Worm (Caenorhabditis elegans) whole organism, L1 larva: ENCODE data around the gene F31A3.3.
A peak's percentile ranks its signal among the peaks of the same experiment; 100 is the strongest.

Experiments
- aly-2 ChIP-seq: fragments of 150-350 bp; optimal IDR thresholded peaks from 2 replicates; lab custom pipeline; 2014; ENCODE audit warnings: missing biosample characterization, missing genetic modification characterization
- ama-1 ChIP-seq: fragments of 150-350 bp; optimal IDR thresholded peaks from 2 replicates; lab custom pipeline; 2014
- ceh-63 ChIP-seq: fragments of 200-800 bp; sonication (Bioruptor generic); optimal IDR thresholded peaks from 2 replicates; lab custom pipeline; 2018; ENCODE audit warnings: mild to moderate bottlenecking, missing genetic modification characterization, missing compliant biosample characterization
- ceh-8 ChIP-seq: fragments of 200-800 bp; sonication (Bioruptor generic); optimal IDR thresholded peaks from 2 replicates; lab custom pipeline; 2018; ENCODE audit warnings: mild to moderate bottlenecking, missing genetic modification characterization, moderate library complexity, missing compliant biosample characterization
- ces-1 ChIP-seq: fragments of 150-350 bp; optimal IDR thresholded peaks from 2 replicates; lab custom pipeline; 2014; ENCODE audit warnings: missing biosample characterization, missing genetic modification reagents, missing genetic modification characterization
- efl-1 ChIP-seq, 4 experiments: fragments of 150-350 bp; optimal IDR thresholded peaks in 3 of 4; peaks in 1 of 4; 1 replicate in 1 of 4; 2 replicates in 3 of 4; lab custom pipeline; 2014; ENCODE audit warnings: missing biosample characterization in 2 of 4, missing genetic modification characterization in 2 of 4, missing genetic modification reagents in 2 of 4
- ets-5 ChIP-seq: fragments of 200-800 bp; sonication (Bioruptor generic); IDR thresholded peaks from 2 replicates; pipeline ENCODE4 v1.3.6; 2022; ENCODE audit warnings: missing genetic modification characterization, missing compliant biosample characterization
- fkh-10 ChIP-seq: sonication (generic microtip); optimal IDR thresholded peaks from 2 replicates; lab custom pipeline; 2017; ENCODE audit warnings: missing biosample characterization, missing genetic modification reagents, missing genetic modification characterization
- fos-1 ChIP-seq: fragments of 150-350 bp; optimal IDR thresholded peaks from 2 replicates; lab custom pipeline; 2014; ENCODE audit warnings: missing biosample characterization, missing genetic modification characterization
- irx-1 ChIP-seq: sonication (generic microtip); optimal IDR thresholded peaks from 2 replicates; lab custom pipeline; 2016; ENCODE audit warnings: missing genetic modification characterization, missing compliant biosample characterization
- jun-1 ChIP-seq: fragments of 150-350 bp; optimal IDR thresholded peaks from 2 replicates; lab custom pipeline; 2014; ENCODE audit warnings: missing biosample characterization, missing genetic modification reagents, missing genetic modification characterization
- lin-13 ChIP-seq: fragments of 150-350 bp; optimal IDR thresholded peaks from 2 replicates; lab custom pipeline; 2014; ENCODE audit warnings: missing biosample characterization, missing genetic modification reagents, missing genetic modification characterization
- mab-9 ChIP-seq: fragments of 200-800 bp; sonication (Bioruptor generic); IDR thresholded peaks from 2 replicates; pipeline ENCODE4 v1.3.6; 2022; ENCODE audit warnings: missing genetic modification reagents, missing genetic modification characterization, missing compliant biosample characterization
- nhr-11 ChIP-seq: fragments of 150-350 bp; optimal IDR thresholded peaks from 2 replicates; lab custom pipeline; 2014; ENCODE audit warnings: missing biosample characterization, missing genetic modification characterization
- nhr-12 ChIP-seq: sonication (generic microtip); optimal IDR thresholded peaks from 2 replicates; lab custom pipeline; 2017; ENCODE audit warnings: missing biosample characterization, missing genetic modification characterization
- nhr-28 ChIP-seq: fragments of 150-350 bp; optimal IDR thresholded peaks from 2 replicates; lab custom pipeline; 2014; ENCODE audit warnings: missing biosample characterization, missing genetic modification characterization
- nhr-71 ChIP-seq: sonication (generic microtip); optimal IDR thresholded peaks from 2 replicates; lab custom pipeline; 2016; ENCODE audit warnings: mild to moderate bottlenecking, missing genetic modification characterization, moderate library complexity, missing compliant biosample characterization
- nhr-76 ChIP-seq: sonication (generic microtip); optimal IDR thresholded peaks from 2 replicates; lab custom pipeline; 2017; ENCODE audit warnings: missing biosample characterization, missing genetic modification characterization
- nhr-84 ChIP-seq: sonication (generic microtip); optimal IDR thresholded peaks from 2 replicates; lab custom pipeline; 2017; ENCODE audit warnings: missing biosample characterization, missing genetic modification characterization
- rnt-1 ChIP-seq: sonication (generic microtip); optimal IDR thresholded peaks from 2 replicates; lab custom pipeline; 2016; ENCODE audit warnings: mild to moderate bottlenecking, missing genetic modification characterization, moderate library complexity, missing compliant biosample characterization
- snpc-4 ChIP-seq: fragments of 150-350 bp; optimal IDR thresholded peaks from 2 replicates; lab custom pipeline; 2014; ENCODE audit warnings: missing biosample characterization, missing genetic modification characterization
- sptf-1 ChIP-seq: fragments of 150-350 bp; optimal IDR thresholded peaks from 2 replicates; lab custom pipeline; 2014; ENCODE audit warnings: missing biosample characterization, missing genetic modification characterization
- sup-37 ChIP-seq: fragments of 200-800 bp; sonication (Bioruptor generic); optimal IDR thresholded peaks from 2 replicates; lab custom pipeline; 2018; ENCODE audit warnings: mild to moderate bottlenecking, missing genetic modification characterization, missing compliant biosample characterization
- tbx-2 ChIP-seq: sonication (generic microtip); optimal IDR thresholded peaks from 2 replicates; lab custom pipeline; 2016; ENCODE audit warnings: missing genetic modification characterization, missing compliant biosample characterization
- tlp-1 ChIP-seq: fragments of 150-350 bp; optimal IDR thresholded peaks from 2 replicates; lab custom pipeline; 2014; ENCODE audit warnings: missing biosample characterization, missing genetic modification characterization
- unc-30 ChIP-seq: sonication (generic microtip); optimal IDR thresholded peaks from 2 replicates; lab custom pipeline; 2017; ENCODE audit warnings: missing biosample characterization, missing genetic modification characterization
- unc-62 ChIP-seq: fragments of 150-350 bp; optimal IDR thresholded peaks from 2 replicates; lab custom pipeline; 2014; ENCODE audit warnings: missing biosample characterization, missing genetic modification reagents, missing genetic modification characterization
- xbp-1 ChIP-seq: sonication (generic microtip); optimal IDR thresholded peaks from 2 replicates; lab custom pipeline; 2016; ENCODE audit warnings: missing genetic modification characterization, missing compliant biosample characterization
- ztf-4 ChIP-seq: fragments of 150-350 bp; optimal IDR thresholded peaks from 2 replicates; lab custom pipeline; 2014; ENCODE audit warnings: missing biosample characterization, missing genetic modification characterization

Gene F31A3.3

DNA sequence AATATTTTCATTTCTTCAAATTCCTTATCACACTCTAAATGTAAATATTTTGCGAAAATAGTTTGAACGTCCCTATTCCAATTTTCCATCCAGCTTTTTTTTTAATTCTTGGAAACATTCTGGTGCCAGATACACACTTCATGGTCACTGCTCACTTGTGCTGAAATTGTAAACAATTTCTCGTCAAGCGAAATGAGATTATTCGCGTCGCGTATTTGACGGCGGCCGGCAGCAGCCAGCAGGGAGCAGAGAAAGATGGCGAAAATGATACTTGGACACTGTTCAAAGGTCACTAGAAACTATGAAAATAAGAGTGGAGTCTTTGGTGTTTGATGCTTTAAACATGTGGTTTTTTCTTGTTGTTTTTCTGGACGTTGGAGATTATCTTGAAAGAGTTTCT is 29.4 kb downstream of the F31A3.3 start (continued):
- TF ChIP-seq jun-1 (tag; lab: Kevin White, UChicago): no peak
- no peak for TF ChIP-seq ceh-63 (GFP tag; lab: Kevin White, UChicago)
- TF ChIP-seq sup-37: no peak
- TF ChIP-seq nhr-84: no peak
- peak; percentile 41 for TF ChIP-seq nhr-71 (tag; lab: Kevin White, UChicago)

DNA sequence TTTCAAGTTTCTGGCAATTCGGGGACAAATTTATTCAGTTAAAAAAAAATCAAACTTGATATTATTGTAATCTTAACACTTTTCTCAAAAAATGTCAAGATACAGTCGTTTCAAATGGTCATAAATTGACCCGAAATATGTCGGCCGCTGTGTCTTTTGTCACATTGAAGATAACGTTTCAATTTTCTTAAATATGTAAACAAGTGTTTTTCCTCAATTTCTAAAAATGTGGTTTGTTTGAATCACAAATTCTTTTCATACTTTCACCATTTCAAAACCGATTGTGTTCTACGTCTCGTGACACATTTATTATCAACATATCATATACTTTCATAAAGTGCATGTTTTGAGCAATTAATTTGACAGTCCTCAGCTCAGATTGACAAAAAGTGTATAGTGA is 31.6 kb downstream of the F31A3.3 start:
- TF ChIP-seq nhr-12 (tag; lab: Kevin White, UChicago): no peak
- no peak for TF ChIP-seq fkh-10 (GFP tag; lab: Kevin White, UChicago)
- TF ChIP-seq rnt-1 (tag; lab: Kevin White, UChicago): no peak
- no peak for TF ChIP-seq ces-1 (GFP tag; lab: Kevin White, UChicago)
- no peak for TF ChIP-seq nhr-76 (tag; lab: Kevin White, UChicago)
- TF ChIP-seq sptf-1 (tag; lab: Kevin White, UChicago): no peak
- TF ChIP-seq lin-13 (GFP tag; lab: Kevin White, UChicago): no peak
- TF ChIP-seq ztf-4 (tag; lab: Kevin White, UChicago): no peak
- no peak for TF ChIP-seq tbx-2 (tag; lab: Kevin White, UChicago)
- TF ChIP-seq irx-1: no peak
- TF ChIP-seq ceh-8 (GFP tag; lab: Kevin White, UChicago): no peak
- TF ChIP-seq unc-62 (GFP tag; lab: Kevin White, UChicago): no peak
- TF ChIP-seq ets-5 (GFP tag; lab: Robert Waterston, UW): no peak
- no peak for TF ChIP-seq aly-2
- TF ChIP-seq unc-30: no peak
- TF ChIP-seq efl-1 (optimal IDR thresholded peaks at IDR 0.05; lab: Kevin White, UChicago): no peak
- TF ChIP-seq efl-1 (GFP tag; optimal IDR thresholded peaks at IDR 0.05 in 1 of 2; lab: Kevin White, UChicago): no peak
- no peak for TF ChIP-seq snpc-4 (tag; lab: Kevin White, UChicago)
- no peak for TF ChIP-seq tlp-1 (tag; lab: Kevin White, UChicago)

- TF ChIP-seq snpc-4 (tag; lab: Kevin White, UChicago) (no peak), sptf-1 (tag; lab: Kevin White, UChicago) (no peak), xbp-1 (tag; lab: Kevin White, UChicago) (no peak), nhr-11 (no peak), mab-9 (GFP tag; lab: Robert Waterston, UW) (no peak), fos-1 (tag; lab: Kevin White, UChicago) (no peak), unc-62 (GFP tag; lab: Kevin White, UChicago) (no peak), ama-1 (lab: Kevin White, UChicago) (no peak), nhr-28 (tag; lab: Kevin White, UChicago) (no peak)
Observed at ce11 chrX:17486735-17487134, 47.1 kb downstream of the F31A3.3 start, which contains the start of gene npr-24. TSS of gene npr-24 (minus strand) at chrX:17486835.
